Fruit fly (Drosophila melanogaster) whole organism, embryonic: ENCODE measurements around the gene CG7974.

ENCODE experiments used
- Bgb ChIP-seq: fragments of 200-800 bp; sonication (Bioruptor generic); IDR thresholded peaks from 2 replicates; pipeline ENCODE4 v1.3.6; 2022; ENCODE audit warnings: missing biosample characterization, missing genetic modification characterization; ENCODE audit not compliant: partially characterized antibody
- Bteb2 ChIP-seq: fragments of 200-800 bp; sonication (Bioruptor generic); optimal IDR thresholded peaks from 2 replicates; lab custom pipeline; 2016; ENCODE audit warnings: missing biosample characterization, missing genetic modification characterization
- CG10147 ChIP-seq: fragments of 200-800 bp; sonication (Bioruptor generic); optimal IDR thresholded peaks from 2 replicates; lab custom pipeline; 2019; ENCODE audit warnings: missing biosample characterization, mild to moderate bottlenecking, missing genetic modification characterization, moderate library complexity
- CG10543 ChIP-seq: fragments of 200-800 bp; sonication (Bioruptor generic); optimal IDR thresholded peaks from 3 replicates; lab custom pipeline; 2017; ENCODE audit warnings: missing biosample characterization, mild to moderate bottlenecking, missing genetic modification characterization, moderate library complexity
- CG13287 ChIP-seq: fragments of 200-800 bp; sonication (Bioruptor generic); IDR thresholded peaks from 2 replicates; pipeline ENCODE4 v1.3.6; 2022; ENCODE audit warnings: missing biosample characterization, missing genetic modification characterization; ENCODE audit not compliant: partially characterized antibody
- CG13424 ChIP-seq: fragments of 200-800 bp; sonication (Bioruptor generic); optimal IDR thresholded peaks from 2 replicates; lab custom pipeline; 2019; ENCODE audit warnings: missing biosample characterization, mild to moderate bottlenecking, missing genetic modification characterization, moderate library complexity
- CG15514 ChIP-seq: fragments of 200-800 bp; sonication (Bioruptor generic); optimal IDR thresholded peaks from 3 replicates; lab custom pipeline; 2017; ENCODE audit warnings: missing biosample characterization, missing genetic modification characterization, mild to moderate bottlenecking, moderate library complexity, missing genetic modification reagents
- CG1647 ChIP-seq: fragments of 200-800 bp; sonication (Bioruptor generic); optimal IDR thresholded peaks from 3 replicates; lab custom pipeline; 2016; ENCODE audit warnings: missing biosample characterization, missing genetic modification characterization
- CG17829 ChIP-seq: fragments of 200-800 bp; optimal IDR thresholded peaks from 2 replicates; lab custom pipeline; 2019; ENCODE audit warnings: missing biosample characterization, mild to moderate bottlenecking, missing genetic modification characterization, moderate library complexity
- CG17912 ChIP-seq: fragments of 200-800 bp; sonication (Bioruptor generic); optimal IDR thresholded peaks from 2 replicates; lab custom pipeline; 2018; ENCODE audit warnings: missing biosample characterization, mild to moderate bottlenecking, missing genetic modification characterization
- CG2116 ChIP-seq: fragments of 200-800 bp; sonication (Bioruptor generic); optimal IDR thresholded peaks from 3 replicates; lab custom pipeline; 2018; ENCODE audit warnings: missing biosample characterization, mild to moderate bottlenecking, missing genetic modification characterization
- CG3163 ChIP-seq: fragments of 200-800 bp; sonication (Bioruptor generic); optimal IDR thresholded peaks from 3 replicates; lab custom pipeline; 2016; ENCODE audit warnings: missing biosample characterization, missing genetic modification characterization
- CG3726 ChIP-seq: fragments of 200-800 bp; sonication (Bioruptor generic); IDR thresholded peaks from 3 replicates; pipeline ENCODE4, ENCODE4 v1.3.6; 2022; ENCODE audit warnings: missing biosample characterization, missing genetic modification characterization
- CG3838 ChIP-seq: fragments of 200-800 bp; sonication (Bioruptor generic); optimal IDR thresholded peaks from 3 replicates; lab custom pipeline; 2016; ENCODE audit warnings: missing biosample characterization, missing genetic modification characterization
- CG7271 ChIP-seq: fragments of 200-800 bp; sonication (Bioruptor generic); optimal IDR thresholded peaks from 2 replicates; lab custom pipeline; 2018; ENCODE audit warnings: missing biosample characterization, mild to moderate bottlenecking, missing genetic modification characterization, moderate library complexity
- CG8388 ChIP-seq: fragments of 200-800 bp; sonication (Bioruptor generic); optimal IDR thresholded peaks from 2 replicates; lab custom pipeline; 2019; ENCODE audit warnings: missing biosample characterization, mild to moderate bottlenecking, missing genetic modification characterization, moderate library complexity
- CG9437 ChIP-seq: fragments of 200-800 bp; sonication (Bioruptor generic); optimal IDR thresholded peaks from 2 replicates; lab custom pipeline; 2018; ENCODE audit warnings: missing biosample characterization, mild to moderate bottlenecking, missing genetic modification characterization
- Dip3 ChIP-seq: fragments of 200-800 bp; sonication (Bioruptor generic); optimal IDR thresholded peaks from 3 replicates; lab custom pipeline; 2016; ENCODE audit warnings: missing biosample characterization, missing genetic modification characterization
- Dp ChIP-seq: fragments of 200-800 bp; sonication (Bioruptor generic); optimal IDR thresholded peaks from 2 replicates; lab custom pipeline; 2018; ENCODE audit warnings: missing biosample characterization, mild to moderate bottlenecking, missing genetic modification characterization, moderate library complexity
- E2f2 ChIP-seq: fragments of 200-800 bp; sonication (Bioruptor generic); IDR thresholded peaks from 2 replicates; pipeline ENCODE4 v1.3.6; 2022; ENCODE audit warnings: missing biosample characterization, missing genetic modification characterization
- Hmr ChIP-seq: fragments of 200-800 bp; sonication (Bioruptor generic); optimal IDR thresholded peaks from 3 replicates; lab custom pipeline; 2017; ENCODE audit warnings: mild to moderate bottlenecking, missing biosample characterization, missing genetic modification reagents, missing genetic modification characterization
- Lhr ChIP-seq: fragments of 200-800 bp; sonication (Bioruptor generic); optimal IDR thresholded peaks from 3 replicates; lab custom pipeline; 2017; ENCODE audit warnings: mild to moderate bottlenecking, missing biosample characterization, missing genetic modification reagents, missing genetic modification characterization
- Max ChIP-seq: fragments of 200-800 bp; sonication (Bioruptor generic); optimal IDR thresholded peaks from 2 replicates; lab custom pipeline; 2016; ENCODE audit warnings: missing biosample characterization, mild to moderate bottlenecking, missing genetic modification characterization
- Med ChIP-seq: fragments of 200-800 bp; sonication (Bioruptor generic); peaks from one replicate; lab custom pipeline; 2016; ENCODE audit warnings: missing biosample characterization, missing genetic modification characterization, mild to moderate bottlenecking, inconsistent platforms, moderate library complexity
- Myb ChIP-seq: fragments of 200-800 bp; sonication (Bioruptor generic); optimal IDR thresholded peaks from 2 replicates; lab custom pipeline; 2016; ENCODE audit warnings: missing biosample characterization, missing genetic modification characterization
- Opbp ChIP-seq: fragments of 200-800 bp; sonication (Bioruptor generic); IDR thresholded peaks from 3 replicates; pipeline ENCODE4 v1.3.6; 2022; ENCODE audit warnings: missing biosample characterization, missing genetic modification characterization; ENCODE audit not compliant: partially characterized antibody
- Rfx ChIP-seq: fragments of 200-800 bp; sonication (Bioruptor generic); IDR thresholded peaks from 2 replicates; pipeline ENCODE4 v1.3.6; 2022; ENCODE audit warnings: missing biosample characterization, missing genetic modification characterization
- Sry-β ChIP-seq: fragments of 200-800 bp; sonication (Bioruptor generic); optimal IDR thresholded peaks from 2 replicates; lab custom pipeline; 2018; ENCODE audit warnings: missing biosample characterization, mild to moderate bottlenecking, missing genetic modification characterization, moderate library complexity
- Xbp1 ChIP-seq: fragments of 200-800 bp; sonication (Bioruptor generic); optimal IDR thresholded peaks from 3 replicates; lab custom pipeline; 2016; ENCODE audit warnings: missing biosample characterization, mild to moderate bottlenecking, missing genetic modification characterization
- al ChIP-seq: fragments of 200-800 bp; sonication (Bioruptor generic); IDR thresholded peaks from 2 replicates; pipeline ENCODE4 v1.3.6; 2022; ENCODE audit warnings: missing biosample characterization, missing genetic modification characterization
- amos ChIP-seq: fragments of 200-800 bp; sonication (Bioruptor generic); IDR thresholded peaks from 2 replicates; pipeline ENCODE4 v1.3.6; 2022; ENCODE audit warnings: missing biosample characterization, missing genetic modification characterization; ENCODE audit not compliant: partially characterized antibody
- bcd ChIP-seq: fragments of 200-800 bp; sonication (Bioruptor generic); optimal IDR thresholded peaks from 2 replicates; lab custom pipeline; 2017; ENCODE audit warnings: missing biosample characterization, mild to moderate bottlenecking, missing genetic modification characterization
- caup ChIP-seq: fragments of 200-800 bp; sonication (Bioruptor generic); optimal IDR thresholded peaks from 3 replicates; lab custom pipeline; 2017; ENCODE audit warnings: missing biosample characterization, mild to moderate bottlenecking, missing genetic modification characterization, moderate library complexity; ENCODE audit not compliant: severe bottlenecking
- crc ChIP-seq: fragments of 200-800 bp; sonication (Bioruptor generic); optimal IDR thresholded peaks from 2 replicates; lab custom pipeline; 2016; ENCODE audit warnings: missing biosample characterization, missing genetic modification characterization
- danr ChIP-seq: fragments of 200-800 bp; sonication (Bioruptor generic); IDR thresholded peaks from 2 replicates; pipeline ENCODE4 v1.3.6; 2022; ENCODE audit warnings: missing biosample characterization, missing genetic modification characterization
- dysf ChIP-seq: fragments of 200-800 bp; sonication (Bioruptor generic); IDR thresholded peaks from 3 replicates; pipeline ENCODE4 v1.3.6; 2022; ENCODE audit warnings: missing biosample characterization, missing genetic modification characterization
- fru ChIP-seq: fragments of >200 bp; optimal IDR thresholded peaks from 2 replicates; lab custom pipeline; 2017
- gfzf ChIP-seq: fragments of 200-800 bp; sonication (Bioruptor generic); optimal IDR thresholded peaks from 2 replicates; lab custom pipeline; 2016; ENCODE audit warnings: missing biosample characterization, mild to moderate bottlenecking, missing genetic modification characterization, moderate library complexity
- grau ChIP-seq: fragments of 200-800 bp; optimal IDR thresholded peaks from 3 replicates; lab custom pipeline; 2019; ENCODE audit warnings: missing biosample characterization, mild to moderate bottlenecking, missing genetic modification characterization, moderate library complexity
- hbn ChIP-seq: fragments of 200-800 bp; sonication (Bioruptor generic); IDR thresholded peaks from 2 replicates; pipeline ENCODE4 v1.3.6; 2022; ENCODE audit warnings: missing biosample characterization, missing genetic modification characterization; ENCODE audit not compliant: partially characterized antibody
- jing ChIP-seq: fragments of 200-800 bp; sonication (Bioruptor generic); optimal IDR thresholded peaks from 2 replicates; lab custom pipeline; 2018; ENCODE audit warnings: missing biosample characterization, mild to moderate bottlenecking, missing genetic modification characterization
- knrl ChIP-seq: fragments of 200-800 bp; sonication (Bioruptor generic); IDR thresholded peaks from 3 replicates; pipeline ENCODE4 v1.3.6; 2022; ENCODE audit warnings: missing biosample characterization, missing genetic modification characterization; ENCODE audit not compliant: partially characterized antibody
- lmd ChIP-seq: fragments of 200-800 bp; sonication (Bioruptor generic); IDR thresholded peaks from 2 replicates; pipeline ENCODE4 v1.3.6; 2022; ENCODE audit warnings: missing biosample characterization, missing genetic modification characterization
- lola ChIP-seq, 3 experiments: fragments of >200 bp in 2 of 3; fragments of 200-800 bp in 1 of 3; sonication (Bioruptor generic) in 1 of 3; optimal IDR thresholded peaks; 2 replicates each; lab custom pipeline; 2017 to 2019; ENCODE audit warnings: missing biosample characterization in 3 of 3, missing genetic modification characterization in 3 of 3, mild to moderate bottlenecking in 1 of 3, moderate library complexity in 1 of 3
- maf-S ChIP-seq: fragments of 200-800 bp; sonication (Bioruptor generic); optimal IDR thresholded peaks from 2 replicates; lab custom pipeline; 2016; ENCODE audit warnings: missing biosample characterization, missing genetic modification characterization
- psq ChIP-seq: fragments of 200-800 bp; sonication (Bioruptor generic); optimal IDR thresholded peaks from 2 replicates; lab custom pipeline; 2017; ENCODE audit warnings: missing biosample characterization, missing genetic modification characterization
- sens ChIP-seq: fragments of 200-800 bp; sonication (Bioruptor generic); peaks from one replicate; lab custom pipeline; 2016; ENCODE audit warnings: missing biosample characterization, missing genetic modification characterization
- sna ChIP-seq: fragments of 200-800 bp; sonication (Bioruptor generic); IDR thresholded peaks from 2 replicates; pipeline ENCODE4 v1.3.6; 2022; ENCODE audit warnings: missing biosample characterization, missing genetic modification characterization; ENCODE audit not compliant: partially characterized antibody
- stwl ChIP-seq: fragments of 200-800 bp; sonication (Bioruptor generic); optimal IDR thresholded peaks from 3 replicates; lab custom pipeline; 2018; ENCODE audit warnings: missing biosample characterization, mild to moderate bottlenecking, missing genetic modification characterization, moderate library complexity
- trem ChIP-seq: fragments of 200-800 bp; optimal IDR thresholded peaks from 3 replicates; lab custom pipeline; 2019; ENCODE audit warnings: missing biosample characterization, mild to moderate bottlenecking, missing genetic modification characterization, moderate library complexity

Gene CG7974

dm6 chr3L:1664876-1665275 is at the start of gene CG7974, which contains the start of gene Srrm234:
CG7974 (plus strand) TSS chr3L:1665138.
Srrm234 (minus strand) TSS chr3L:1665064.
- TF ChIP-seq grau (tag; lab: Kevin White, UChicago) (peak; percentile 4), Hmr (GFP tag; lab: Kevin White, UChicago) (no peak), sna (GFP tag; lab: Robert Waterston, UW) (peak; percentile 39; the same call in 1 of the 2 replicates), CG3838 (GFP tag; lab: Kevin White, UChicago) (no peak), Sry-β (GFP tag; lab: Kevin White, UChicago) (peak; percentile 50), CG9437 (peak; percentile 83), CG8388 (GFP tag; lab: Kevin White, UChicago) (no peak), lola (GFP tag; optimal IDR thresholded peaks at IDR 0.05; lab: Kevin White, UChicago) (no peak), Dip3 (no peak), sens (GFP tag; lab: Kevin White, UChicago) (peak; percentile 54), trem (tag; lab: Kevin White, UChicago) (peak; percentile 55), CG10147 (GFP tag; lab: Kevin White, UChicago) (peak; percentile 25), E2f2 (GFP tag; lab: Robert Waterston, UW) (peak; percentile 55), CG1647 (GFP tag; lab: Kevin White, UChicago) (no peak), crc (GFP tag; lab: Kevin White, UChicago) (no peak), Med (GFP tag; lab: Kevin White, UChicago) (peak; percentile 78), CG13287 (GFP tag; lab: Robert Waterston, UW) (peak; percentile 69), jing (no peak), CG3726 (no peak), dysf (no peak), fru (lab: Kevin White, UChicago) (no peak), Myb (GFP tag; lab: Kevin White, UChicago) (peak; percentile 7), maf-S (no peak), Rfx (no peak), CG17912 (GFP tag; lab: Kevin White, UChicago) (peak; percentile 2), CG3163 (GFP tag; lab: Kevin White, UChicago) (no peak), gfzf (GFP tag; lab: Kevin White, UChicago) (peak; percentile 88), Opbp (GFP tag; lab: Robert Waterston, UW) (peak; percentile 51; the same call in 1 of the 3 replicates), hbn (GFP tag; lab: Robert Waterston, UW) (peak; percentile 49), Dp (GFP tag; lab: Kevin White, UChicago) (peak; percentile 43), bcd (no peak), psq (no peak), amos (GFP tag; lab: Robert Waterston, UW) (peak; percentile 38; the same call in 1 of the 2 replicates), CG2116 (GFP tag; lab: Kevin White, UChicago) (peak; percentile 18), lmd (GFP tag; lab: Robert Waterston, UW) (no peak), knrl (GFP tag; lab: Robert Waterston, UW) (0 out of 3 replicates have a peak, but pooled peaks have one; percentile 11), Max (peak; percentile 3), caup (GFP tag; lab: Kevin White, UChicago) (no peak), danr (GFP tag; lab: Robert Waterston, UW) (no peak), al (GFP tag; lab: Robert Waterston, UW) (no peak), CG17829 (peak; percentile 27), stwl (tag; lab: Kevin White, UChicago) (peak; percentile 96), Bteb2 (GFP tag; lab: Kevin White, UChicago) (no peak), CG7271 (tag; lab: Kevin White, UChicago) (no peak), Xbp1 (GFP tag; lab: Kevin White, UChicago) (no peak), CG13424 (tag; lab: Kevin White, UChicago) (no peak), Bgb (peak; percentile 38; the same call in 1 of the 2 replicates), CG15514 (peak; percentile 93), Lhr (GFP tag; lab: Kevin White, UChicago) (peak; percentile 5), CG10543 (GFP tag; lab: Kevin White, UChicago) (no peak)
